Fruit fly (Drosophila melanogaster): ENCODE data around the gene sstn.

sstn gene

DNA sequence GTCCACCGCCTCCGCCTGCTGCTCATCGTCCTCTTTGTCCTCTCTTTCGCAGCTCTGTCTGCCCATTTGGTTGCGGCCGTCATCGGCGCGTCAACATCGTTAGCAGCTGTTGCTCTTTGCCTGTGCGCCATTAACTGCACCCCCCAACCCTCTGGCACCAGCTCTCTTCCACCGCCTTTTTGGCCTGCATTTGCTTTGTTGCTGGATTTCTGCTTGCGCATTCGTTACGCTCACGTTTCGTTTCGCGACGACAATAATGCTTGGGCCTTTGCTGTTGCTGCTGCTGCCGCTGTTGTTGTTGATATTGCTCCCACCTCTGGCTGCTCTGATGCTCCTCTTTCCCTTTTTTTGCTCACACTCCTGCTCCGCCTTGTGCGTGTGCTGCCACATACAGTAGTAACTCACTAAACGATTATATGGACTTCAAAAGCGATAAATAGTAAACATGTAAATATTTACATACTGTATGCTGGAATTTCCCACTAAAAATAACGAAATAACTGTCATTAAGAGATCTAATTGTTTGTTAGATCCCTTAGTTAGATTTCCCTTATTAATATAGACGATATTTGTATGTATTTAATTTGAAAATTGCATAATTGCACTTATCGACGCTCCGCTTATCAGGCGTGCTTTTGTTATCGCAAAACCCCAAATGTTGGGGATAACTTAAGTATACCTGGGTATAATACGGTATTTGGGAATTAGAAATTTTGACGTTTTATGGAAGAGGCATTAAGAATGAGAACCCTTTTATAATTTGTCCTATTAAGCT lies 7.3 kb upstream of the sstn start (continued):
- no peak for TF ChIP-seq C15 (GFP tag; IDR thresholded peaks at IDR 0.05)
- TF ChIP-seq CG4404 (GFP tag; IDR thresholded peaks at IDR 0.05), result no peak

DNA sequence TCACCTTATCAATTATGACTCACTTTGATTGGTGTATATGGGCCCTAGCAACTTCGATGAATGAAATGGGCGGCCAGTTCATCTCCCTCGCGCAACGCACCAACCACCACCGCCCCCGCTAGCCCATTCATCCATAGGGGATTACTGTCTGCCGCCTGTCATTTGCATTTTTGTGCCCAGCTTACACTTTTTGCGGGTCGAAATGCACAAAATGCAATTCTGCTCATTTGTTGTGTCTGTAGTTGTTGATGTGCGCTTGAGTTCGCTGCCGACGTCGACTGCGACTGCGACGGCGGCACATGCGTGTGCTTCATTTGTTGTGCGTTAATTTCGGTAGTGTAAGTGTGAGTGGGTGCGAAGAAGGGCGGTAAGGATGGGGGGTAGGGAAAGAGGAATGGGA lies 6.5 kb upstream of the sstn start:
- peak; percentile 0 for TF ChIP-seq cg (GFP tag; optimal IDR thresholded peaks at IDR 0.05)
- TF ChIP-seq Adf1 (GFP tag; IDR thresholded peaks at IDR 0.05), result peak; percentile 52; the same call in 1 of the 2 replicates
- no peak for TF ChIP-seq CG33213 (GFP tag; optimal IDR thresholded peaks at IDR 0.05)
- TF ChIP-seq CG30431 (GFP tag; optimal IDR thresholded peaks at IDR 0.05), result no peak
- TF ChIP-seq D (optimal IDR thresholded peaks at IDR 0.05), result peak; percentile 15
- no peak for TF ChIP-seq D (GFP tag; optimal IDR thresholded peaks at IDR 0.05)
- peak; percentile 56 for TF ChIP-seq sens (GFP tag)
- peak; percentile 12 for TF ChIP-seq oc (tag; optimal IDR thresholded peaks at IDR 0.05)

DNA sequence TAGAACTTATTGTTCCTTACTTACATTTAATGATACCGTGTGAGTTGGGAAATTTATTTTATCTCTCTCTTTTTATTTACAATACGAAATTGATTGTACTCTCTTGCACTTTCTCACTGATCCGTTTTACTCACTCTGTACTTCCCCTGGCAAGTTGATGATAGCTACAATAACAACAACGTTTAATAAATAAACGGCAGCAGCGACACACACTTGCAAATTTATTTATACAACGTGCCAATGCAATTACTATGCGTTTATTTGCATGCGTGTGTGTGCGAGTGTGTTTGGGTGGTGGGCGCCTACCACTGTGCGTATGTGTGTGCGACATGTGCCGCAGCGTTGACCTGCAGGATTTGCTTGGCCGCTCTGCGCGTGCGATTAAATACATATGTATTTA lies 5.0 kb upstream of the sstn start:
- TF ChIP-seq Hey (tag; optimal IDR thresholded peaks at IDR 0.05), result peak; percentile 4
- TF ChIP-seq CG8765 (GFP tag; IDR thresholded peaks at IDR 0.05), result peak; percentile 24; the same call in 1 of the 2 replicates
- peak; percentile 28 for TF ChIP-seq CG15479 (GFP tag; optimal IDR thresholded peaks at IDR 0.05)
- TF ChIP-seq cg (GFP tag; optimal IDR thresholded peaks at IDR 0.05), result peak; percentile 1
- TF ChIP-seq twi (tag; optimal IDR thresholded peaks at IDR 0.05), result peak; percentile 4
- TF ChIP-seq CG8089 (GFP tag; optimal IDR thresholded peaks at IDR 0.05), result no peak
- TF ChIP-seq CG31441 (GFP tag; IDR thresholded peaks at IDR 0.05), result no peak

DNA sequence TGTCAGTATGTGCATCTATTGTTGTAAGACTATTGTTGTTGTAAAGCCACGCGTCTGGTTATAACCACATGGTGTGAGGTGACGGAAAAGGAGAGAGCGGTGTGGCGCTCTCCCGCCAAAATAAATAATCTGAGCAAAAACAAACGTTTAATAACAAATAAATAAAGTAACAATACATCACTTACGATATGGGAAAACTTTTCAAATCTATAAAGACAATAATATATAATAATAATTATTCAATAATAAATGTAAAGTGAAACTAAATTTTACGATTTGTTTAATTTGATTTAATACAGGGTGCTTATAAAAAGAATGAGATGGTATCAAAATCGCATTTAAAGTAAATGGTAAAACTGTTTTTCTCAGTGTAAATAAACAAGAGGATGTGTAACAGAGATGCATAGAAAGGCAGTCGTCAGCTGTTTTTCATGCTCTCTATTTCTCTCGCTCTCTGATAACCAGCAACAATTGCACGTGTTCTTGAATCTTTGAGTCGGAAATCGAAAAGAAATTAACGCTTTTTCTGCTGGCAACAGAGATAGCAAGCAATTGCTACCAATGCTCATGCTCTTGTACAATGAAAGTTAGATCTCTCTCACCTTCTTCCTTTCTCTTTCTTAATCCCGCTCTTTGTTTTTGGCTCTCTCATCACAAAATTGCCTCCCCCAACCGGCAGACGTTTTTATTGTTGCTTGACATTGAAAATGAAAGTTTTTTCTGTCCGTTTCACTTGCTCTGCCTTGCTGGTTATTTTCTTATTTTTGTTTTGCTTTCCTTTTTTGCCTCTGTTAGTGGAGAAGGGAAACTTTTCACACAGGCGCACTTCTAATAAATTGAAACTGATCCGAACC lies 4.4 kb upstream of the sstn start:
- peak; percentile 80 for TF ChIP-seq nau (GFP tag; optimal IDR thresholded peaks at IDR 0.05)
- TF ChIP-seq dmrt99B (tag; optimal IDR thresholded peaks at IDR 0.05), result peak; percentile 89
- peak; percentile 71; the same call in 1 of the 3 replicates for TF ChIP-seq CG3726 (GFP tag; IDR thresholded peaks at IDR 0.05)
- TF ChIP-seq Mes4 (GFP tag; optimal IDR thresholded peaks at IDR 0.05), result no peak
- TF ChIP-seq Hr3 (GFP tag; optimal IDR thresholded peaks at IDR 0.05), result peak; percentile 64
- peak; percentile 84 for TF ChIP-seq ttk (GFP tag; IDR thresholded peaks at IDR 0.05)
- no peak for TF ChIP-seq CG8089 (GFP tag; optimal IDR thresholded peaks at IDR 0.05)
- TF ChIP-seq CG18599 (GFP tag; optimal IDR thresholded peaks at IDR 0.05), result peak; percentile 92
- peak; percentile 87 for TF ChIP-seq CG32767 (GFP tag; IDR thresholded peaks at IDR 0.05)
- peak; percentile 78 for TF ChIP-seq tio (GFP tag; optimal IDR thresholded peaks at IDR 0.05)
- peak; percentile 6 for TF ChIP-seq CG30431 (GFP tag; optimal IDR thresholded peaks at IDR 0.05)
- TF ChIP-seq Blimp-1 (GFP tag; optimal IDR thresholded peaks at IDR 0.05), result peak; percentile 93
- no peak; the same call in 2 of the 3 replicates for TF ChIP-seq CG11093 (GFP tag; IDR thresholded peaks at IDR 0.05)
- peak; percentile 78 for TF ChIP-seq exex (tag; optimal IDR thresholded peaks at IDR 0.05)
- TF ChIP-seq CG17186 (GFP tag; optimal IDR thresholded peaks at IDR 0.05), result no peak
- TF ChIP-seq Vsx1 (GFP tag; optimal IDR thresholded peaks at IDR 0.05), result peak; percentile 86
- TF ChIP-seq HLH4C (GFP tag; IDR thresholded peaks at IDR 0.05; ENCODE audit: partially characterized antibody), result no peak
- TF ChIP-seq CG16815 (GFP tag; optimal IDR thresholded peaks at IDR 0.05), result peak; percentile 47
- TF ChIP-seq psq (GFP tag; optimal IDR thresholded peaks at IDR 0.05), result peak; percentile 11
- peak; percentile 97 for TF ChIP-seq CG10979 (tag; optimal IDR thresholded peaks at IDR 0.05)
- peak; percentile 64 for TF ChIP-seq CG1603 (tag; optimal IDR thresholded peaks at IDR 0.05)
- no peak for TF ChIP-seq nerfin-2 (GFP tag; IDR thresholded peaks at IDR 0.05; ENCODE audit: partially characterized antibody)
- TF ChIP-seq CG13624 (GFP tag; optimal IDR thresholded peaks at IDR 0.05), result no peak
- TF ChIP-seq ato (GFP tag; IDR thresholded peaks at IDR 0.05; ENCODE audit: partially characterized antibody), result no peak
- no peak for TF ChIP-seq eve (GFP tag; optimal IDR thresholded peaks at IDR 0.05)
- peak; percentile 2 for TF ChIP-seq HLH54F (GFP tag; optimal IDR thresholded peaks at IDR 0.05)
- peak; percentile 66 for TF ChIP-seq CG4730 (GFP tag; IDR thresholded peaks at IDR 0.05)
- TF ChIP-seq lab (GFP tag; optimal IDR thresholded peaks at IDR 0.05), result peak; percentile 90
